Fruit fly (Drosophila melanogaster) whole organism, embryonic: ENCODE measurements around the gene Nsf2.

Experiments
- Awh ChIP-seq: fragments of 200-800 bp; sonication (Bioruptor generic); IDR thresholded peaks from 2 replicates; pipeline ENCODE4, ENCODE4 v1.3.6; 2022; ENCODE audit warnings: missing biosample characterization, missing genetic modification characterization
- CG10431 ChIP-seq: fragments of 200-800 bp; sonication (Bioruptor generic); optimal IDR thresholded peaks from 3 replicates; lab custom pipeline; 2018; ENCODE audit warnings: missing biosample characterization, mild to moderate bottlenecking, missing genetic modification characterization
- CG11696 ChIP-seq: fragments of 200-800 bp; sonication (Bioruptor generic); IDR thresholded peaks from 2 replicates; pipeline ENCODE4 v1.3.6; 2022; ENCODE audit warnings: missing biosample characterization, missing genetic modification characterization
- CG12769 ChIP-seq: fragments of 200-800 bp; sonication (Bioruptor generic); optimal IDR thresholded peaks from 2 replicates; lab custom pipeline; 2019; ENCODE audit warnings: missing biosample characterization, mild to moderate bottlenecking, missing genetic modification characterization, moderate library complexity
- CG13287 ChIP-seq: fragments of 200-800 bp; sonication (Bioruptor generic); IDR thresholded peaks from 2 replicates; pipeline ENCODE4 v1.3.6; 2022; ENCODE audit warnings: missing biosample characterization, missing genetic modification characterization; ENCODE audit not compliant: partially characterized antibody
- CG16815 ChIP-seq: fragments of 200-800 bp; sonication (Bioruptor generic); optimal IDR thresholded peaks from 3 replicates; lab custom pipeline; 2017; ENCODE audit warnings: missing biosample characterization, mild to moderate bottlenecking, missing genetic modification characterization
- CG17612 ChIP-seq: fragments of 200-800 bp; sonication (Bioruptor generic); IDR thresholded peaks from 2 replicates; pipeline ENCODE4 v1.3.6; 2022; ENCODE audit warnings: missing biosample characterization, missing genetic modification characterization
- CG17829 ChIP-seq: fragments of 200-800 bp; optimal IDR thresholded peaks from 2 replicates; lab custom pipeline; 2019; ENCODE audit warnings: missing biosample characterization, mild to moderate bottlenecking, missing genetic modification characterization, moderate library complexity
- CG2202 ChIP-seq: fragments of 200-800 bp; sonication (Bioruptor generic); optimal IDR thresholded peaks from 2 replicates; lab custom pipeline; 2018; ENCODE audit warnings: missing biosample characterization, mild to moderate bottlenecking, missing genetic modification characterization
- CG2889 ChIP-seq: fragments of 200-800 bp; sonication (Bioruptor generic); IDR thresholded peaks from 3 replicates; pipeline ENCODE4 v1.3.6; 2022; ENCODE audit warnings: missing biosample characterization, missing genetic modification characterization
- CG31224 ChIP-seq: fragments of 200-800 bp; sonication (Bioruptor generic); IDR thresholded peaks from 2 replicates; pipeline ENCODE4 v1.3.6; 2022; ENCODE audit warnings: missing biosample characterization, missing genetic modification characterization
- CG31388 ChIP-seq: fragments of 200-800 bp; sonication (Bioruptor generic); optimal IDR thresholded peaks from 2 replicates; lab custom pipeline; 2016; ENCODE audit warnings: missing biosample characterization, missing genetic modification characterization
- CG33213 ChIP-seq: fragments of 200-800 bp; sonication (Bioruptor generic); optimal IDR thresholded peaks from 3 replicates; lab custom pipeline; 2016; ENCODE audit warnings: missing biosample characterization, missing genetic modification characterization
- CG42726 ChIP-seq: fragments of 200-800 bp; sonication (Bioruptor generic); IDR thresholded peaks from 2 replicates; pipeline ENCODE4 v1.3.6; 2022; ENCODE audit warnings: missing biosample characterization, missing genetic modification characterization; ENCODE audit not compliant: partially characterized antibody
- CG4617 ChIP-seq: fragments of 200-800 bp; sonication (Bioruptor generic); optimal IDR thresholded peaks from 3 replicates; lab custom pipeline; 2016; ENCODE audit warnings: missing biosample characterization, missing genetic modification characterization, borderline replicate concordance
- CG5245 ChIP-seq: fragments of 200-800 bp; sonication (Bioruptor generic); optimal IDR thresholded peaks from 3 replicates; lab custom pipeline; 2016; ENCODE audit warnings: missing biosample characterization, missing genetic modification characterization
- CG6654 ChIP-seq: fragments of 200-800 bp; sonication (Bioruptor generic); optimal IDR thresholded peaks from 2 replicates; lab custom pipeline; 2017; ENCODE audit warnings: missing biosample characterization, mild to moderate bottlenecking, missing genetic modification characterization
- CG6765 ChIP-seq: fragments of 200-800 bp; sonication (Bioruptor generic); optimal IDR thresholded peaks from 3 replicates; lab custom pipeline; 2017; ENCODE audit warnings: missing biosample characterization, mild to moderate bottlenecking, missing genetic modification characterization
- CG8089 ChIP-seq: fragments of 200-800 bp; sonication (Bioruptor generic); optimal IDR thresholded peaks from 3 replicates; lab custom pipeline; 2016; ENCODE audit warnings: missing biosample characterization, missing genetic modification characterization
- CG9215 ChIP-seq: fragments of 200-800 bp; sonication (Bioruptor generic); IDR thresholded peaks from 2 replicates; pipeline ENCODE4 v1.3.6; 2022; ENCODE audit warnings: missing biosample characterization, missing genetic modification characterization
- CG9609 ChIP-seq: fragments of 200-800 bp; sonication (Bioruptor generic); optimal IDR thresholded peaks from 3 replicates; lab custom pipeline; 2016; ENCODE audit warnings: missing biosample characterization, missing genetic modification characterization
- CoRest ChIP-seq: fragments of 200-800 bp; sonication (Bioruptor generic); optimal IDR thresholded peaks from 3 replicates; lab custom pipeline; 2018; ENCODE audit warnings: missing biosample characterization, mild to moderate bottlenecking, missing genetic modification characterization, moderate library complexity
- D ChIP-seq, 2 experiments: fragments of 200-800 bp in 1 of 2; fragments of >200 bp in 1 of 2; sonication (Bioruptor generic) in 1 of 2; optimal IDR thresholded peaks; 2 replicates in 1 of 2; 3 replicates in 1 of 2; lab custom pipeline; 2017; ENCODE audit warnings: mild to moderate bottlenecking in 1 of 2, missing biosample characterization in 1 of 2, missing genetic modification characterization in 1 of 2, missing genetic modification reagents in 1 of 2
- E2f2 ChIP-seq: fragments of 200-800 bp; sonication (Bioruptor generic); IDR thresholded peaks from 2 replicates; pipeline ENCODE4 v1.3.6; 2022; ENCODE audit warnings: missing biosample characterization, missing genetic modification characterization
- Fer2 ChIP-seq: fragments of 200-800 bp; sonication (Bioruptor generic); optimal IDR thresholded peaks from 2 replicates; lab custom pipeline; 2018; ENCODE audit warnings: missing biosample characterization, mild to moderate bottlenecking, missing genetic modification characterization, moderate library complexity
- HmgD ChIP-seq: fragments of 200-800 bp; sonication (Bioruptor generic); optimal IDR thresholded peaks from 3 replicates; lab custom pipeline; 2016; ENCODE audit warnings: missing biosample characterization, missing genetic modification characterization
- Opbp ChIP-seq: fragments of 200-800 bp; sonication (Bioruptor generic); IDR thresholded peaks from 3 replicates; pipeline ENCODE4 v1.3.6; 2022; ENCODE audit warnings: missing biosample characterization, missing genetic modification characterization; ENCODE audit not compliant: partially characterized antibody
- Optix ChIP-seq: fragments of 200-800 bp; sonication (Bioruptor generic); IDR thresholded peaks from 3 replicates; pipeline ENCODE4 v1.3.6; 2022; ENCODE audit warnings: missing biosample characterization, missing genetic modification characterization
- Sox100B ChIP-seq: fragments of 200-800 bp; sonication (Bioruptor generic); optimal IDR thresholded peaks from 3 replicates; lab custom pipeline; 2018; ENCODE audit warnings: missing biosample characterization, mild to moderate bottlenecking, missing genetic modification characterization
- Stat92E ChIP-seq, 3 experiments: fragments of >200 bp in 2 of 3; fragments of 200-800 bp in 1 of 3; sonication (Bioruptor generic) in 1 of 3; optimal IDR thresholded peaks; 2 replicates each; lab custom pipeline; 2017 to 2019; ENCODE audit warnings: missing biosample characterization in 3 of 3, missing genetic modification characterization in 3 of 3, mild to moderate bottlenecking in 1 of 3, moderate library complexity in 1 of 3
- Trl ChIP-seq, 3 experiments: fragments of >200 bp in 2 of 3; fragments of 200-800 bp in 1 of 3; sonication (Bioruptor generic) in 1 of 3; optimal IDR thresholded peaks; 2 replicates in 1 of 3; 3 replicates in 2 of 3; lab custom pipeline; 2016 to 2017; ENCODE audit warnings: missing biosample characterization in 1 of 3, missing genetic modification characterization in 1 of 3
- YL-1 ChIP-seq: fragments of 200-800 bp; sonication (Bioruptor generic); optimal IDR thresholded peaks from 3 replicates; lab custom pipeline; 2017; ENCODE audit warnings: missing biosample characterization, mild to moderate bottlenecking, missing genetic modification characterization
- ara ChIP-seq: fragments of 200-800 bp; sonication (Bioruptor generic); IDR thresholded peaks from 2 replicates; pipeline ENCODE4 v1.3.6; 2022; ENCODE audit warnings: missing biosample characterization, missing genetic modification characterization
- btn ChIP-seq: fragments of 200-800 bp; sonication (Bioruptor generic); optimal IDR thresholded peaks from 2 replicates; lab custom pipeline; 2016; ENCODE audit warnings: missing biosample characterization, missing genetic modification characterization
- cg ChIP-seq: fragments of 200-800 bp; sonication (Bioruptor generic); optimal IDR thresholded peaks from 3 replicates; lab custom pipeline; 2019; ENCODE audit warnings: missing biosample characterization, mild to moderate bottlenecking, missing genetic modification characterization, moderate library complexity
- chinmo ChIP-seq: fragments of 200-800 bp; sonication (Bioruptor generic); IDR thresholded peaks from 4 replicates; pipeline ENCODE4 v1.3.6; 2022; ENCODE audit warnings: missing biosample characterization, missing genetic modification characterization; ENCODE audit not compliant: partially characterized antibody
- danr ChIP-seq: fragments of 200-800 bp; sonication (Bioruptor generic); IDR thresholded peaks from 2 replicates; pipeline ENCODE4 v1.3.6; 2022; ENCODE audit warnings: missing biosample characterization, missing genetic modification characterization
- en ChIP-seq: fragments of 200-800 bp; sonication (Bioruptor generic); optimal IDR thresholded peaks from 2 replicates; lab custom pipeline; 2016; ENCODE audit warnings: missing biosample characterization, missing genetic modification characterization
- fu2 ChIP-seq: fragments of 200-800 bp; sonication (Bioruptor generic); optimal IDR thresholded peaks from 2 replicates; lab custom pipeline; 2016; ENCODE audit warnings: missing biosample characterization, missing genetic modification characterization
- gce ChIP-seq: fragments of 200-800 bp; sonication (Bioruptor generic); IDR thresholded peaks from 3 replicates; pipeline ENCODE4 v1.3.6; 2022; ENCODE audit warnings: missing biosample characterization, missing genetic modification characterization
- kah ChIP-seq: fragments of 200-800 bp; sonication (Bioruptor generic); optimal IDR thresholded peaks from 2 replicates; lab custom pipeline; 2018; ENCODE audit warnings: missing biosample characterization, mild to moderate bottlenecking, missing genetic modification characterization
- mld ChIP-seq: fragments of 200-800 bp; sonication (Bioruptor generic); IDR thresholded peaks from 3 replicates; pipeline ENCODE4 v1.3.6; 2022; ENCODE audit warnings: missing biosample characterization, missing genetic modification characterization; ENCODE audit not compliant: partially characterized antibody
- pfk ChIP-seq: fragments of 200-800 bp; sonication (Bioruptor generic); optimal IDR thresholded peaks from 2 replicates; lab custom pipeline; 2018; ENCODE audit warnings: missing biosample characterization, mild to moderate bottlenecking, missing genetic modification characterization, moderate library complexity
- pho ChIP-seq: fragments of 200-800 bp; sonication (Bioruptor generic); optimal IDR thresholded peaks from 2 replicates; lab custom pipeline; 2016; ENCODE audit warnings: missing biosample characterization, missing genetic modification characterization
- pros ChIP-seq: fragments of 200-800 bp; sonication (Bioruptor generic); optimal IDR thresholded peaks from 3 replicates; lab custom pipeline; 2019; ENCODE audit warnings: missing biosample characterization, mild to moderate bottlenecking, missing genetic modification characterization, moderate library complexity
- pzg ChIP-seq: fragments of 200-800 bp; sonication (Bioruptor generic); optimal IDR thresholded peaks from 3 replicates; lab custom pipeline; 2018; ENCODE audit warnings: missing biosample characterization, mild to moderate bottlenecking, missing genetic modification characterization, moderate library complexity
- shn ChIP-seq: fragments of 200-800 bp; sonication (Bioruptor generic); optimal IDR thresholded peaks from 3 replicates; lab custom pipeline; 2016; ENCODE audit warnings: missing biosample characterization, missing genetic modification characterization
- ssp ChIP-seq: fragments of 200-800 bp; sonication (Bioruptor generic); IDR thresholded peaks from 2 replicates; pipeline ENCODE4 v1.3.6; 2022; ENCODE audit warnings: missing biosample characterization, missing genetic modification characterization
- tap ChIP-seq: fragments of 200-800 bp; optimal IDR thresholded peaks from 3 replicates; lab custom pipeline; 2019; ENCODE audit warnings: missing biosample characterization, mild to moderate bottlenecking, missing genetic modification characterization, moderate library complexity
- tio ChIP-seq: fragments of 200-800 bp; sonication (Bioruptor generic); optimal IDR thresholded peaks from 2 replicates; lab custom pipeline; 2017; ENCODE audit warnings: missing biosample characterization, missing genetic modification characterization, inconsistent platforms

Gene Nsf2

DNA sequence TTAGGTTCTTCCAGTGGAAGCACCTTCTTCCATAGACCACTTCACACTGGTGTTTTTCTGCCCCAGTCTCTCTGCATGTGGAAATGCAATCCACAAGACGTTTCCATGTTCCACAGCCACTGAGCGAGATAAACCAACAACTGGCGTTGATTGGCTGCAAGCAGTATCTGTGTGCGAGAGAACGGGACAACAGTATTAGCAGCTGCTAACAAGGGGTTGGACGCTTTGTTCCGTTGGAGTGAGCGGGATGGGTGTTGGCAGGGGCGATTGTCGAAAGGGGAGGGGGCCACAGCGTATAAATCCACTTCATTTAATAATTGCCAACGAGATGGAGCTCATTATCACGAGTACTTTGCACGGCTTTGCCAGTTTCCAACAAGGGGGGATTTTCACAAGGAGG, 39.3 kb upstream of the Nsf2 start (continued):
- no peak for TF ChIP-seq YL-1 (GFP tag; lab: Kevin White, UChicago)
- TF ChIP-seq kah: peak; percentile 41
- peak; percentile 34 for TF ChIP-seq CG17829 (tag; lab: Kevin White, UChicago)
- TF ChIP-seq HmgD (GFP tag; lab: Kevin White, UChicago): peak; percentile 28
- TF ChIP-seq pros (GFP tag; lab: Kevin White, UChicago): no peak
- peak; percentile 18; the same call in 1 of the 2 replicates for TF ChIP-seq CG13287
- TF ChIP-seq CG6654 (GFP tag; lab: Kevin White, UChicago): no peak
- TF ChIP-seq pzg (GFP tag; lab: Kevin White, UChicago): no peak
- TF ChIP-seq CG31388 (GFP tag; lab: Kevin White, UChicago): no peak
- TF ChIP-seq CG16815 (GFP tag; lab: Kevin White, UChicago): no peak
- no peak for TF ChIP-seq CG10431 (GFP tag; lab: Kevin White, UChicago)
- TF ChIP-seq CoRest (tag; lab: Kevin White, UChicago): peak; percentile 55
- 0 out of 3 replicates have a peak, but pooled peaks have one; percentile 55 for TF ChIP-seq Opbp (GFP tag; lab: Robert Waterston, UW)
- TF ChIP-seq danr: no peak
- no peak for TF ChIP-seq Fer2 (tag; lab: Kevin White, UChicago)
- no peak for TF ChIP-seq CG8089 (GFP tag; lab: Kevin White, UChicago)
- no peak for TF ChIP-seq CG17612 (GFP tag; lab: Robert Waterston, UW)
- TF ChIP-seq ssp (GFP tag; lab: Robert Waterston, UW): no peak
- no peak for TF ChIP-seq CG2202
- TF ChIP-seq CG9215 (GFP tag; lab: Robert Waterston, UW): no peak
- no peak for TF ChIP-seq E2f2 (GFP tag; lab: Robert Waterston, UW)
- TF ChIP-seq pho (GFP tag; lab: Kevin White, UChicago): no peak
- no peak for TF ChIP-seq CG2889
- TF ChIP-seq CG12769 (tag; lab: Kevin White, UChicago): no peak
- no peak for TF ChIP-seq CG6765
- TF ChIP-seq Trl (optimal IDR thresholded peaks at IDR 0.05; lab: Kevin White, UChicago): peak; percentile 23 to 37
- no peak for TF ChIP-seq Trl (GFP tag; optimal IDR thresholded peaks at IDR 0.05; lab: Kevin White, UChicago)
- no peak for TF ChIP-seq en (GFP tag; lab: Kevin White, UChicago)
- TF ChIP-seq tio (GFP tag; lab: Kevin White, UChicago): no peak
- TF ChIP-seq CG4617 (GFP tag; lab: Kevin White, UChicago): no peak
- no peak for TF ChIP-seq mld (GFP tag; lab: Robert Waterston, UW)
- TF ChIP-seq gce (GFP tag; lab: Robert Waterston, UW): peak; percentile 7; the same call in 1 of the 3 replicates
- TF ChIP-seq CG33213: no peak
- no peak for TF ChIP-seq ara
- no peak for TF ChIP-seq CG42726 (GFP tag; lab: Robert Waterston, UW)
- no peak for TF ChIP-seq CG11696
- no peak for TF ChIP-seq Stat92E (GFP tag; optimal IDR thresholded peaks at IDR 0.05; lab: Kevin White, UChicago)
- TF ChIP-seq fu2 (GFP tag; lab: Kevin White, UChicago): no peak
- TF ChIP-seq CG5245 (GFP tag; lab: Kevin White, UChicago): no peak
- TF ChIP-seq cg (GFP tag; lab: Kevin White, UChicago): peak; percentile 58
- no peak for TF ChIP-seq CG9609 (GFP tag; lab: Kevin White, UChicago)
- TF ChIP-seq Awh: 0 out of 2 replicates have a peak, but pooled peaks have one; percentile 16
- no peak for TF ChIP-seq btn (GFP tag; lab: Kevin White, UChicago)
- TF ChIP-seq Optix (GFP tag; lab: Robert Waterston, UW): no peak
- no peak for TF ChIP-seq pfk
- TF ChIP-seq chinmo (GFP tag; lab: Robert Waterston, UW): 0 out of 4 replicates have a peak, but pooled peaks have one; percentile 80
- no peak for TF ChIP-seq D (optimal IDR thresholded peaks at IDR 0.05; lab: Kevin White, UChicago)
- no peak for TF ChIP-seq D (GFP tag; optimal IDR thresholded peaks at IDR 0.05; lab: Kevin White, UChicago)
- TF ChIP-seq CG31224 (GFP tag; lab: Robert Waterston, UW): no peak
- no peak for TF ChIP-seq shn
- TF ChIP-seq Sox100B (GFP tag; lab: Kevin White, UChicago): no peak
- no peak for TF ChIP-seq tap (tag; lab: Kevin White, UChicago)
